Worm (Caenorhabditis elegans): Measurements from ENCODE around the gene abl-1.

The abl-1 gene

ce11 chrX:10589465-10589864 is 34.5 kb downstream of the abl-1 start, which contains the start of gene F57C7.4:
Gene F57C7.4 (minus strand): TSS chrX:10589565.
- TF ChIP-seq pqm-1 (tag; optimal IDR thresholded peaks at IDR 0.05) (no peak), pros-1 (tag; optimal IDR thresholded peaks at IDR 0.05) (no peak), pax-1 (tag; optimal IDR thresholded peaks at IDR 0.05) (no peak), tbx-2 (tag; optimal IDR thresholded peaks at IDR 0.05) (no peak), nhr-11 (tag; optimal IDR thresholded peaks at IDR 0.05) (no peak), ets-4 (tag; optimal IDR thresholded peaks at IDR 0.05) (no peak), lin-11 (tag; optimal IDR thresholded peaks at IDR 0.05) (no peak), ceh-2 (tag; optimal IDR thresholded peaks at IDR 0.05) (no peak), pag-3 (tag; optimal IDR thresholded peaks at IDR 0.05; ENCODE audit: borderline replicate concordance) (no peak), ceh-34 (tag; optimal IDR thresholded peaks at IDR 0.05) (no peak), ama-1 (optimal IDR thresholded peaks at IDR 0.05) (no peak), C38D4.7 (GFP tag; optimal IDR thresholded peaks at IDR 0.05) (no peak), ceh-19 (GFP tag; optimal IDR thresholded peaks at IDR 0.05) (no peak), fkh-6 (tag; optimal IDR thresholded peaks at IDR 0.05) (no peak), hlh-8 (tag; optimal IDR thresholded peaks at IDR 0.05) (no peak), ceh-45 (GFP tag; IDR thresholded peaks at IDR 0.05) (no peak), ceh-14 (tag; optimal IDR thresholded peaks at IDR 0.05) (no peak), tbx-7 (tag; optimal IDR thresholded peaks at IDR 0.05) (no peak), K09A11.1 (tag; optimal IDR thresholded peaks at IDR 0.05; ENCODE audit: insufficient read depth) (no peak), dve-1 (tag; optimal IDR thresholded peaks at IDR 0.05) (no peak)

ce11 chrX:10576872-10577271 is 47.1 kb downstream of the abl-1 start, which contains the start of gene nhx-5:
Gene nhx-5 (plus strand): TSS chrX:10576953.
- TF ChIP-seq Y22D7AL.16 (tag; optimal IDR thresholded peaks at IDR 0.05) (no peak), F13H6.1 (tag; optimal IDR thresholded peaks at IDR 0.05) (no peak)

ce11 chrX:10576410-10576809 is 47.6 kb downstream of the abl-1 start:
- TF ChIP-seq elt-4 (tag; optimal IDR thresholded peaks at IDR 0.05) (no peak), nfya-1 (tag; optimal IDR thresholded peaks at IDR 0.05) (no peak), ceh-30 (tag; optimal IDR thresholded peaks at IDR 0.05) (no peak), npax-4 (tag; optimal IDR thresholded peaks at IDR 0.05) (no peak), T23F11.4 (GFP tag; optimal IDR thresholded peaks at IDR 0.05) (no peak), unc-86 (tag; optimal IDR thresholded peaks at IDR 0.05) (no peak), hlh-6 (tag; optimal IDR thresholded peaks at IDR 0.05) (no peak), ceh-14 (tag; optimal IDR thresholded peaks at IDR 0.05) (no peak), pros-1 (tag; optimal IDR thresholded peaks at IDR 0.05) (peak; percentile 30), hlh-13 (GFP tag; optimal IDR thresholded peaks at IDR 0.05) (no peak), nhr-232 (tag; optimal IDR thresholded peaks at IDR 0.05) (no peak), rnt-1 (tag; optimal IDR thresholded peaks at IDR 0.05) (no peak), dve-1 (tag; optimal IDR thresholded peaks at IDR 0.05) (peak; percentile 21), ceh-22 (tag; optimal IDR thresholded peaks at IDR 0.05) (no peak), unc-42 (tag; optimal IDR thresholded peaks at IDR 0.05) (peak; percentile 0)

- TF ChIP-seq sox-2 (GFP tag; IDR thresholded peaks at IDR 0.05): no peak
- TF ChIP-seq eyg-1 (tag; optimal IDR thresholded peaks at IDR 0.05): no peak
Measured at ce11 chrX:10569185-10569584, 54.8 kb downstream of the abl-1 start, which contains the start of gene bet-2. Gene bet-2 (plus strand): TSS chrX:10569273.

All from whole organism, late embryonic.